Worm (Caenorhabditis elegans) whole organism, young adult: ENCODE data around the gene ceh-16.

ENCODE experiments used
- ama-1 ChIP-seq, 3 experiments: fragments of 150-350 bp in 1 of 3; sonication (generic microtip) in 2 of 3; optimal IDR thresholded peaks; 2 replicates each; lab custom pipeline; 2014 to 2018; ENCODE audit warnings: missing biosample characterization in 2 of 3, missing genetic modification characterization in 2 of 3, missing genetic modification reagents in 2 of 3
- bed-2 ChIP-seq: fragments of 200-800 bp; sonication (Bioruptor generic); IDR thresholded peaks from 2 replicates; pipeline ENCODE4 v1.3.6; 2022; ENCODE audit warnings: missing genetic modification reagents, missing genetic modification characterization, missing compliant biosample characterization
- ccch-3 ChIP-seq: fragments of 200-800 bp; sonication (Bioruptor generic); optimal IDR thresholded peaks from 2 replicates; lab custom pipeline; 2018; ENCODE audit warnings: mild to moderate bottlenecking, missing genetic modification characterization, missing compliant biosample characterization
- dox-1 ChIP-seq: fragments of 200-800 bp; sonication (Bioruptor generic); IDR thresholded peaks from 2 replicates; pipeline ENCODE4 v1.3.6; 2022; ENCODE audit warnings: missing genetic modification reagents, missing genetic modification characterization, missing compliant biosample characterization
- ets-4 ChIP-seq: fragments of 200-800 bp; sonication (Bioruptor generic); optimal IDR thresholded peaks from 2 replicates; lab custom pipeline; 2018; ENCODE audit warnings: mild to moderate bottlenecking, missing genetic modification characterization, missing compliant biosample characterization
- hlh-26 ChIP-seq: fragments of 200-800 bp; sonication (Bioruptor generic); conservative IDR thresholded peaks from 2 replicates; pipeline ENCODE4 v1.3.6; 2022; ENCODE audit warnings: missing genetic modification reagents, missing genetic modification characterization, missing compliant biosample characterization
- hmg-20 ChIP-seq: fragments of 200-800 bp; sonication (Bioruptor generic); IDR thresholded peaks from 2 replicates; pipeline ENCODE4 v1.3.6; 2022; ENCODE audit warnings: missing genetic modification reagents, missing genetic modification characterization, missing compliant biosample characterization
- nhr-80 ChIP-seq: sonication (generic microtip); optimal IDR thresholded peaks from 2 replicates; lab custom pipeline; 2016; ENCODE audit warnings: missing genetic modification characterization, missing compliant biosample characterization
- repo-1 ChIP-seq: sonication (generic microtip); optimal IDR thresholded peaks from 2 replicates; lab custom pipeline; 2017; ENCODE audit warnings: mild to moderate bottlenecking, missing genetic modification characterization, missing compliant biosample characterization
- unc-62 ChIP-seq: fragments of 150-350 bp; optimal IDR thresholded peaks from 2 replicates; lab custom pipeline; 2014; ENCODE audit warnings: missing biosample characterization, missing genetic modification reagents, missing genetic modification characterization
- ztf-28 ChIP-seq: fragments of 200-800 bp; sonication (Bioruptor generic); IDR thresholded peaks from 2 replicates; pipeline ENCODE4 v1.3.6; 2022; ENCODE audit warnings: missing genetic modification reagents, missing genetic modification characterization, missing compliant biosample characterization

DNA sequence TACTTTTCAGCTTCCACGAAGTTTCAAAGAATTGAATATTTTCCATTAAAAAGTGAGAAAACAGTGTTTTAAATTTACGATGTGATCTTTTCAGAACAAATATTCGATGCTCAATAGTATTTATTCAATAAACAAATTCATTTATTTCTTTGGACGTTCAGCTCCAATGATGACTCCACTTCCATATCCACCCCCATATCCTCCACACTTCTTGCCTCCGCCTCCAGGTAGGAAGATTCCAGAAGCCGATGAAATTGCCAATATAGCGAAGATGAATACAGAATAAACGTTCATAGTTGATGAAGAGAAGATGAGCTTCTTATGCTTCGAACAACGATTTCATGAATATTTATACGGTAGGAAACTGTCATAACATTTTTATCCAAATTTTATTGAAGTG is 33.3 kb upstream of the ceh-16 start, which contains the start of gene fip-3:
- no peak for TF ChIP-seq dox-1 (GFP tag; lab: Robert Waterston, UW)
- no peak for TF ChIP-seq ccch-3 (GFP tag; lab: Kevin White, UChicago)
- no peak for TF ChIP-seq ztf-28 (GFP tag; lab: Robert Waterston, UW)
- TF ChIP-seq repo-1 (tag; lab: Kevin White, UChicago): no peak
- TF ChIP-seq ets-4 (GFP tag; lab: Kevin White, UChicago): no peak
- TF ChIP-seq nhr-80 (tag; lab: Kevin White, UChicago): no peak
- TF ChIP-seq bed-2: no peak
- no peak for TF ChIP-seq ama-1 (optimal IDR thresholded peaks at IDR 0.05; lab: Kevin White, UChicago)
- TF ChIP-seq ama-1 (GFP tag; optimal IDR thresholded peaks at IDR 0.05; lab: Kevin White, UChicago): no peak
- TF ChIP-seq hlh-26 (GFP tag; lab: Robert Waterston, UW): no peak
- no peak for TF ChIP-seq unc-62 (GFP tag; lab: Kevin White, UChicago)
- no peak for TF ChIP-seq hmg-20 (GFP tag; lab: Robert Waterston, UW)
